Worm (Caenorhabditis elegans): ENCODE data around the gene ZK353.4.

- TF ChIP-seq pha-4 (tag; optimal IDR thresholded peaks at IDR 0.05) (no peak), mls-2 (tag; optimal IDR thresholded peaks at IDR 0.05) (no peak), lin-13 (tag; optimal IDR thresholded peaks at IDR 0.05) (no peak), bed-3 (GFP tag; optimal IDR thresholded peaks at IDR 0.05) (no peak), ztf-11 (tag; optimal IDR thresholded peaks at IDR 0.05) (no peak), elt-3 (tag; optimal IDR thresholded peaks at IDR 0.05) (no peak), lsy-2 (tag; optimal IDR thresholded peaks at IDR 0.05) (no peak), elt-1 (tag; optimal IDR thresholded peaks at IDR 0.05; ENCODE audit: borderline replicate concordance, insufficient read depth) (no peak), nhr-12 (tag; optimal IDR thresholded peaks at IDR 0.05) (no peak), unc-62 (GFP tag; optimal IDR thresholded peaks at IDR 0.05) (no peak), nhr-76 (tag; optimal IDR thresholded peaks at IDR 0.05) (no peak)
Measured at ce11 chrIII:8389539-8389938, at the start of gene ZK353.4.

Measured in whole organism, mixed stage, embryonic.